Fruit fly (Drosophila melanogaster): Measurements from ENCODE around the gene emei.

- TF ChIP-seq svp (GFP tag) (no peak), Met (GFP tag; optimal IDR thresholded peaks at IDR 0.05) (peak; percentile 15), CG10631 (GFP tag; optimal IDR thresholded peaks at IDR 0.05) (no peak), CG11294 (GFP tag; IDR thresholded peaks at IDR 0.05) (no peak), ss (GFP tag; optimal IDR thresholded peaks at IDR 0.05) (no peak), salr (GFP tag; optimal IDR thresholded peaks at IDR 0.05) (no peak), dac (GFP tag; optimal IDR thresholded peaks at IDR 0.05) (no peak), CG6854 (GFP tag; optimal IDR thresholded peaks at IDR 0.05) (no peak)
Observed at dm6 chr3L:11124439-11124838, 14.9 kb downstream of the emei start.

Measured in whole organism, prepupa.